Fruit fly (Drosophila melanogaster) whole organism, prepupa: Measurements from ENCODE around the gene CG5390.

Experiments used
- CG10631 ChIP-seq: fragments of 200-800 bp; sonication (Bioruptor generic); optimal IDR thresholded peaks from 2 replicates; lab custom pipeline; 2016; ENCODE audit warnings: missing biosample characterization, missing genetic modification characterization
- CG11762 ChIP-seq: fragments of 200-800 bp; sonication (Bioruptor generic); optimal IDR thresholded peaks from 3 replicates; lab custom pipeline; 2016; ENCODE audit warnings: missing biosample characterization, missing genetic modification characterization; ENCODE audit not compliant: insufficient read depth
- CG3032 ChIP-seq: fragments of 200-800 bp; optimal IDR thresholded peaks from 2 replicates; lab custom pipeline; 2019; ENCODE audit warnings: missing biosample characterization, mild to moderate bottlenecking, missing genetic modification characterization, moderate library complexity
- CG31627 ChIP-seq: fragments of 200-800 bp; sonication (Bioruptor generic); optimal IDR thresholded peaks from 3 replicates; lab custom pipeline; 2016; ENCODE audit warnings: missing biosample characterization, missing genetic modification characterization
- CG32006 ChIP-seq: fragments of 200-800 bp; sonication (Bioruptor generic); optimal IDR thresholded peaks from 3 replicates; lab custom pipeline; 2017; ENCODE audit warnings: missing biosample characterization, mild to moderate bottlenecking, missing genetic modification characterization
- CG4318 ChIP-seq: fragments of 200-800 bp; sonication (Bioruptor generic); optimal IDR thresholded peaks from 3 replicates; lab custom pipeline; 2017; ENCODE audit warnings: missing biosample characterization, mild to moderate bottlenecking, missing genetic modification characterization
- CG6163 ChIP-seq: fragments of 200-800 bp; sonication (Bioruptor generic); IDR thresholded peaks from 3 replicates; pipeline ENCODE4 v1.3.6; 2022; ENCODE audit warnings: missing biosample characterization, missing genetic modification characterization
- CG6808 ChIP-seq: fragments of 200-800 bp; sonication (Bioruptor generic); optimal IDR thresholded peaks from 3 replicates; lab custom pipeline; 2017; ENCODE audit warnings: missing biosample characterization, missing genetic modification characterization, mild to moderate bottlenecking, moderate library complexity, missing genetic modification reagents
- CG6854 ChIP-seq: fragments of 200-800 bp; sonication (Bioruptor generic); optimal IDR thresholded peaks from 2 replicates; lab custom pipeline; 2017; ENCODE audit warnings: missing biosample characterization, mild to moderate bottlenecking, missing genetic modification characterization
- CG7368 ChIP-seq: fragments of 200-800 bp; sonication (Bioruptor generic); optimal IDR thresholded peaks from 3 replicates; lab custom pipeline; 2016; ENCODE audit warnings: missing biosample characterization, missing genetic modification characterization
- CG8119 ChIP-seq: fragments of 200-800 bp; sonication (Bioruptor generic); IDR thresholded peaks from 3 replicates; pipeline ENCODE4 v1.3.6; 2022; ENCODE audit warnings: missing biosample characterization, missing genetic modification characterization
- CG8632 ChIP-seq: fragments of 200-800 bp; sonication (Bioruptor generic); optimal IDR thresholded peaks from 3 replicates; lab custom pipeline; 2016; ENCODE audit warnings: missing biosample characterization, missing genetic modification characterization
- CG9139 ChIP-seq: fragments of 200-800 bp; sonication (Bioruptor generic); optimal IDR thresholded peaks from 3 replicates; lab custom pipeline; 2017; ENCODE audit warnings: missing biosample characterization, mild to moderate bottlenecking, missing genetic modification characterization
- Eip78C ChIP-seq: fragments of 200-800 bp; sonication (Bioruptor generic); peaks from one replicate; lab custom pipeline; 2016; ENCODE audit warnings: missing biosample characterization, missing genetic modification characterization
- Ets21C ChIP-seq: fragments of 200-800 bp; sonication (Bioruptor generic); optimal IDR thresholded peaks from 3 replicates; lab custom pipeline; 2016; ENCODE audit warnings: missing biosample characterization, missing genetic modification characterization
- Ets96B ChIP-seq: fragments of 200-800 bp; optimal IDR thresholded peaks from 2 replicates; lab custom pipeline; 2019; ENCODE audit warnings: missing biosample characterization, mild to moderate bottlenecking, missing genetic modification characterization, moderate library complexity
- Gug ChIP-seq: fragments of 200-800 bp; sonication (Bioruptor generic); IDR thresholded peaks from 2 replicates; pipeline ENCODE4 v1.3.6; 2022; ENCODE audit warnings: missing biosample characterization, missing genetic modification characterization
- Hr38 ChIP-seq: sonication (Bioruptor generic); optimal IDR thresholded peaks from 2 replicates; lab custom pipeline; 2016; ENCODE audit warnings: missing biosample characterization, missing genetic modification characterization
- Hr39 ChIP-seq: fragments of 200-800 bp; sonication (Bioruptor generic); optimal IDR thresholded peaks from 2 replicates; lab custom pipeline; 2016; ENCODE audit warnings: missing biosample characterization, missing genetic modification characterization
- Lpt ChIP-seq: fragments of 200-800 bp; sonication (Bioruptor generic); optimal IDR thresholded peaks from 3 replicates; lab custom pipeline; 2016; ENCODE audit warnings: missing biosample characterization, missing genetic modification characterization
- Met ChIP-seq: fragments of 200-800 bp; sonication (Bioruptor generic); optimal IDR thresholded peaks from 3 replicates; lab custom pipeline; 2016; ENCODE audit warnings: missing biosample characterization, missing genetic modification characterization
- Sox102F ChIP-seq: fragments of 200-800 bp; sonication (Bioruptor generic); optimal IDR thresholded peaks from 2 replicates; lab custom pipeline; 2016; ENCODE audit warnings: missing biosample characterization, mild to moderate bottlenecking, missing genetic modification characterization
- Sox14 ChIP-seq: fragments of 200-800 bp; sonication (Bioruptor generic); optimal IDR thresholded peaks from 3 replicates; lab custom pipeline; 2016; ENCODE audit warnings: missing biosample characterization, missing genetic modification characterization
- Sox15 ChIP-seq: fragments of 200-800 bp; sonication (Bioruptor generic); optimal IDR thresholded peaks from 3 replicates; lab custom pipeline; 2016; ENCODE audit warnings: missing biosample characterization, missing genetic modification characterization
- achi ChIP-seq: fragments of 200-800 bp; sonication (Bioruptor generic); optimal IDR thresholded peaks from 3 replicates; lab custom pipeline; 2016; ENCODE audit warnings: missing biosample characterization, missing genetic modification characterization
- acj6 ChIP-seq: fragments of 200-800 bp; sonication (Bioruptor generic); optimal IDR thresholded peaks from 3 replicates; lab custom pipeline; 2016; ENCODE audit warnings: missing biosample characterization, missing genetic modification characterization
- cyc ChIP-seq: fragments of 200-800 bp; sonication (Bioruptor generic); optimal IDR thresholded peaks from 3 replicates; lab custom pipeline; 2016; ENCODE audit warnings: missing biosample characterization, missing genetic modification characterization
- dac ChIP-seq: fragments of 200-800 bp; sonication (Bioruptor generic); optimal IDR thresholded peaks from 2 replicates; lab custom pipeline; 2017; ENCODE audit warnings: missing biosample characterization, mild to moderate bottlenecking, missing genetic modification characterization
- dsx ChIP-seq: fragments of 200-800 bp; optimal IDR thresholded peaks from 3 replicates; lab custom pipeline; 2019; ENCODE audit warnings: missing biosample characterization, mild to moderate bottlenecking, missing genetic modification characterization, moderate library complexity; ENCODE audit not compliant: poor library complexity, severe bottlenecking
- esn ChIP-seq: fragments of 200-800 bp; sonication (Bioruptor generic); optimal IDR thresholded peaks from 2 replicates; lab custom pipeline; 2016; ENCODE audit warnings: missing biosample characterization, mild to moderate bottlenecking, missing genetic modification characterization, moderate library complexity
- fd85E ChIP-seq: fragments of 200-800 bp; sonication (Bioruptor generic); optimal IDR thresholded peaks from 3 replicates; lab custom pipeline; 2016; ENCODE audit warnings: missing biosample characterization, missing genetic modification characterization
- fkh ChIP-seq: fragments of 200-800 bp; sonication (Bioruptor generic); optimal IDR thresholded peaks from 3 replicates; lab custom pipeline; 2017; ENCODE audit warnings: missing biosample characterization, mild to moderate bottlenecking, missing genetic modification characterization, moderate library complexity
- lz ChIP-seq: fragments of 200-800 bp; sonication (Bioruptor generic); optimal IDR thresholded peaks from 3 replicates; lab custom pipeline; 2016; ENCODE audit warnings: missing biosample characterization, missing genetic modification characterization
- net ChIP-seq: fragments of 200-800 bp; sonication (Bioruptor generic); optimal IDR thresholded peaks from 3 replicates; lab custom pipeline; 2016; ENCODE audit warnings: missing biosample characterization, missing genetic modification characterization
- salr ChIP-seq, 2 experiments: fragments of 200-800 bp; sonication (Bioruptor generic); optimal IDR thresholded peaks; 3 replicates each; lab custom pipeline; 2016 to 2018; ENCODE audit warnings: missing biosample characterization in 2 of 2, missing genetic modification characterization in 2 of 2, mild to moderate bottlenecking in 1 of 2
- svp ChIP-seq: fragments of 200-800 bp; sonication (Bioruptor generic); peaks from one replicate; lab custom pipeline; 2016; ENCODE audit warnings: missing biosample characterization, missing genetic modification characterization
- topi ChIP-seq: fragments of 200-800 bp; sonication (Bioruptor generic); optimal IDR thresholded peaks from 3 replicates; lab custom pipeline; 2016; ENCODE audit warnings: missing biosample characterization, missing genetic modification characterization
- vri ChIP-seq: fragments of 200-800 bp; sonication (Bioruptor generic); optimal IDR thresholded peaks from 3 replicates; lab custom pipeline; 2016; ENCODE audit warnings: missing biosample characterization, mild to moderate bottlenecking, missing genetic modification characterization

CG5390 gene

DNA sequence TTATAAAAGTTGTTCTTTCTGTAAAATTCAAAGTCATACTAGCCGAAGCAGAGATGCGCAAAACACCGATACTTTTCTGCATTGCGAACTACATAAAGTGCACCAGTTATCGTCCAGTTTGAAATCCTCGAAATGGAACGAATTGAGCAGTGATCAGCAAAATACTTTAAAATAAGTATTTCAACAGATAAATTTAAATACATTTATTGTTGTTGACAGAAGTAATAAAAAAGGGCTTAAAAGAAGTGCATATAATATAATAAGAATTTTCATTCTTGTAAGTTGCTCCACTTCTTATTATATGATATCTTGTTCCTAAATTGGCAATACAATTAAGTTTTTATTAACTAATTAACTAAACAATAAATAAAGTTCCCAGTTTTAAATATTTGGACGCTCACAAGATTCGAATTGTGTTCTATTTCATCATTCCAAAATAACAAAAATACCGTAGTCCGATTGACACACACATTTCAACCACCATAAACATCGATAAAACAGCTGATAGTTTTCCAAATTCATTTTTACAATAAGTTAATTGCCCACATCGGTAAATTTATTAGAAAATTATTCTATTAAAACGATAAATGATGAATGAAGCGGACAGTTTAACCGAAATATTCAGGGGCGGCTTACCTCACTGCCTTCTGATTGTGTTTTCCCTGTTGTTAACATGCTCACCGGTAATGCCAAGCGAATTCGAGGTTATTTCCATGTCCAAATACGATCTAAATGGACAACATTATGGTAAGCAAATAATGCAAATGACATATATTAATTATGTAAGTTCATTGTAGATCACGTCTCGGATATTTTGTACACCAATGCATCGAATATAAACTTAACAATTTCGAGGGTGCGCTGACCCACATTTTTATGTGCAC, 8.2 kb upstream of the CG5390 start, which contains the start of the genes Usp14 and CG4972:
TSS of gene Usp14 (minus strand) at position 70 of the 884 bp plus-strand sequence.
TSS of gene CG4972 (plus strand) at position 466 of the 884 bp plus-strand sequence.
- TF ChIP-seq cyc, result peak; percentile 22
- no peak for TF ChIP-seq fd85E (GFP tag; lab: Kevin White, UChicago)
- peak; percentile 25 for TF ChIP-seq fkh
- TF ChIP-seq esn, result peak; percentile 6
- TF ChIP-seq CG3032, result peak; percentile 34
- TF ChIP-seq topi (GFP tag; lab: Kevin White, UChicago), result peak; percentile 26
- TF ChIP-seq CG6808 (GFP tag; lab: Kevin White, UChicago), result no peak
- peak; percentile 21 for TF ChIP-seq Sox14 (GFP tag; lab: Kevin White, UChicago)
- TF ChIP-seq, all 60 proteins: peak for 6

DNA sequence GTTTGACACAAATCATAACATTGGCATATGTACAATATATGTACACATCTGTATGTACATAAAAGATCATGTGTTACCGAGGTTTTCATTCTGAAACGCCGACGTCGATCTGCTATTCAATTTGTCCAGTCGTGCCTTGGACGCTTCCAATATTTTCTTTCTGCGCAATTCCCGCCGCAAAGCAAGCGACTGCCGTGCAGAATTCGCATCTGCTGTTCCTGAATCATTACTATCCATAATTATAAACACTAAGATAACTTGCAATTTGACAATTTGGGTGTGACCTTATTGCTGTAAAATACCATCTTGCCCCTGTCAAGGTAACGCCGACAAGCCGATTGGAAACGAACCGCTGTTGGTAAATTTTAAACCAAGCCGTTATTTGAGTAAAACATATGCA, 5.4 kb upstream of the CG5390 start:
- TF ChIP-seq CG6854, result no peak
- TF ChIP-seq CG6808 (GFP tag; lab: Kevin White, UChicago), result no peak
- no peak for TF ChIP-seq svp (GFP tag; lab: Kevin White, UChicago)
- no peak for TF ChIP-seq CG6163 (GFP tag; lab: Robert Waterston, UW)
- no peak for TF ChIP-seq CG8119 (GFP tag; lab: Robert Waterston, UW)
- no peak for TF ChIP-seq cyc
- peak; percentile 69 for TF ChIP-seq fkh
- TF ChIP-seq lz, result no peak

DNA sequence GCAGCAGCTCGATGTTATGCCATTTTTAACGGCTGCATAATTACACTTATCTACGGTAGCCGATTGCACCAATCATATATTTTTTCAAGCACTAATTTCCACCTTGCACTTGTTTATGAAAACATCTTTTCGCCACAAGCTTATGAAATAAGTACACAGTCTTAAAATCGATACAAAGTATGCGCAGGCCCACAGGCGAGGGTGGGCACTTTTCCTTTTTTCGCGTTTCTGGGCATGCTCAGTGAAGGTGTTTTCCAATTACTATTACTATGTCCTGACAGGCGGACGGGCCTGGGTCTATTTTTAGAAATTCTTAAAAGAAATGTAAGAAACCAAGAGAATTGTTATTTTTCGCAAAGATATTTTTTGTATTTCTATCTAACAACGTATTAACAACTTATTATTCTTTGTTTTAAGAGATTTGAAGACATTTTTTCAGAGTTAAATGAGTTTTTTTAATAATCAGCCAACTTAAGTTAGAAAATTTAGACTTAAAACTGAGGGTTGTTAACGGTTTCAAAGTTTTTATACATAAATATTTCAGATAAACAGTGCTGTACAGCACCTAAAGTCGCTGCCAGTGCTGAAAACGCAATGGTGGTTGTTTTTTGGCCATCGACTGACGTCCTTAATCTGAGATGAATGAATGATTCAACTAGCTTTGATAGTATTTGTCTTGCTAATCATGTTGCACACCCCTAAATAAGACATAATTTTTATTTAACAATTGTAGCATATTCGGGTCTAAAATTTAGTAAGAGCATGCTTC, 4.4 kb upstream of the CG5390 start, which contains the start of gene Cdk5alpha:
TSS of gene Cdk5alpha (minus strand) at position 343 of the 769 bp plus-strand sequence.
- TF ChIP-seq Ets21C (GFP tag; lab: Kevin White, UChicago) (no peak), CG10631 (no peak), dac (GFP tag; lab: Kevin White, UChicago) (no peak), fd85E (GFP tag; lab: Kevin White, UChicago) (no peak), esn (peak; percentile 3), Ets96B (no peak), Met (GFP tag; lab: Kevin White, UChicago) (no peak), CG31627 (GFP tag; lab: Kevin White, UChicago) (no peak), topi (GFP tag; lab: Kevin White, UChicago) (peak; percentile 1), lz (no peak), Sox14 (GFP tag; lab: Kevin White, UChicago) (no peak)

DNA sequence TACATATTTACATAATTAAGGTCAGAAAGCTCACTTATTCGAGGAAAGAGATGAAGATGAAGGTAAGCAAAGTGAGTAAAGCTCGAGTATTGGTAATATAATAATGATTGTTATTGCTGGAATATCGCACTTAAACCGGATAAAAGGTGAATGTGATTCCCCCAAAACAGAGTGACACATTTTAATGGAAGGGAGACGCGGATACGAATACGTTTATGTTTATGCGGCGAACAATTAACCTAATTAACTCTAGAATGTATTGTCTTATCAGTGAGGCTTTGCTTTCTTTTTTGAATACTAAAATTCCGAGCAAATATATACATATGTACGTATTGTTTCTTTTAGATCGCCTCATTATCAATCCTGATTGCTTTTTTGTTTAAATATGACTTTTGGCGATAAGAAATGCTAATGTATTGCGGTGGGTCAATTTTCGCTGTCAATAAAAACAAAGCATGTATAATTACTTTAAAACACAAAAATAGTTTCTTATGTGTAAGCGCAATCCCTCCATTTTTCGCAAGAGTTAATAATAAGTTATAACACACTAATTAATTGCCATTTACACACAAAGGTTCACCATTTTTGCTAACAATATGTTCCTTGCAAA, 751 bp downstream of the CG5390 start:
- no peak for TF ChIP-seq CG11762 (GFP tag; lab: Kevin White, UChicago)
- no peak for TF ChIP-seq CG7368
- no peak for TF ChIP-seq Sox102F (GFP tag; lab: Kevin White, UChicago)
- peak; percentile 39 for TF ChIP-seq Eip78C (GFP tag; lab: Kevin White, UChicago)
- no peak for TF ChIP-seq salr (GFP tag; optimal IDR thresholded peaks at IDR 0.05; lab: Kevin White, UChicago)
- TF ChIP-seq achi (GFP tag; lab: Kevin White, UChicago), result no peak
- TF ChIP-seq CG9139 (GFP tag; lab: Kevin White, UChicago), result no peak
- no peak for TF ChIP-seq Ets96B

DNA sequence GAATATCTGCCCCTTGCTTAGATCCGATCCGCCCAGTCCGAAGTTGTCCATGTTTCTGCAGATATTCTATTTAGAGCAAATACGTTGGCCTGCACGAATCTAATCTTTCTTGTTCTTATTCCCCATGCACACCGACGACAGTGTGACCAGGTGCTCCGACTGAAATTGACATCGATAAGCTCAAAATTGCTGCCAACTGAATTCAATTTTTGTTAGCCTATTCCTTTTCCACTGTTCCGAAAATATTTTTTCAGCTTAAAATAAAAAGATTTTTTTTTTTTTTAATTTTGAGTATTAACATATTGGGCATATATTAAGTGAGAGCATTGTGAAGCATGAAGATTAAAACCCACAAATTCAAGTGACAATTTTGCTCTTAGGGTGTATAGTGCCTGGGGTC, 2.6 kb downstream of the CG5390 start, which contains the start of gene nmd:
TSS of gene nmd (minus strand) at position 162 of the 400 bp plus-strand sequence.
- TF ChIP-seq net (no peak), Lpt (no peak), CG32006 (GFP tag; lab: Kevin White, UChicago) (no peak), dsx (GFP tag; lab: Kevin White, UChicago) (no peak), Eip78C (GFP tag; lab: Kevin White, UChicago) (peak; percentile 45), Hr38 (no peak), achi (GFP tag; lab: Kevin White, UChicago) (no peak), Hr39 (GFP tag; lab: Kevin White, UChicago) (no peak), vri (no peak), CG7368 (no peak), CG6808 (GFP tag; lab: Kevin White, UChicago) (no peak), CG4318 (GFP tag; lab: Kevin White, UChicago) (no peak), cyc (no peak), CG31627 (GFP tag; lab: Kevin White, UChicago) (peak; percentile 2), CG6163 (GFP tag; lab: Robert Waterston, UW) (no peak), Sox15 (no peak), CG9139 (GFP tag; lab: Kevin White, UChicago) (no peak), Sox14 (GFP tag; lab: Kevin White, UChicago) (peak; percentile 34), Sox102F (GFP tag; lab: Kevin White, UChicago) (no peak), esn (peak; percentile 30), dac (GFP tag; lab: Kevin White, UChicago) (no peak), acj6 (GFP tag; lab: Kevin White, UChicago) (no peak), CG8632 (GFP tag; lab: Kevin White, UChicago) (no peak), Gug (GFP tag; lab: Robert Waterston, UW) (no peak)
